Fruit fly (Drosophila melanogaster): Measurements from ENCODE around the gene Cyp4d2.
A peak's percentile ranks its signal among the peaks of the same experiment; 100 is the strongest.

DNA sequence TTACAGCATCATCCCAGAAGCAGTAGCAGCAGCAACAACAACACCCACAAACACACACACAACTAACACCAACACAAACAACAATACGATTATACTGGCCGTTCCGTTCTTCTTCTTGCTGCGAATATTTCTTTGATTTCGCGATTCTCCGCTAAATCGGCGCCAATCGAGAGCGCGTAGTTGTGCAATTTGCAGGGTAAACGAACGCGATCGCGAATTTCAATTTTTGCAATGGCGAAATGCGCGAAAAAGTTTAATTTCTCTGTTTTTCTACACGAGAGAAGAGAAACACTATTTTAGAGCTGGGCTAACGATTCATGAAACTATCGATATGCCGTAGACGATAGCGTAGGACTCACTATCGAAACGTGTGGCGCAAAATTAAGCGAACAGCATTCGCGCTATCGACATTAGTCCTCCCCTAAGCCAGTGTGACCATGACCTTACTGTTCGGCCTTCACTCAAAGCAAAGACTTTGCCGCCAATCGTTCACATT lies 17.1 kb upstream of the Cyp4d2 start, which contains the start of gene wapl:
- no peak for TF ChIP-seq crc (GFP tag; optimal IDR thresholded peaks at IDR 0.05)
- no peak for TF ChIP-seq CG17802 (tag; optimal IDR thresholded peaks at IDR 0.05)
- no peak for TF ChIP-seq klu (GFP tag; IDR thresholded peaks at IDR 0.05)
- TF ChIP-seq NfI (GFP tag; optimal IDR thresholded peaks at IDR 0.05): no peak
- TF ChIP-seq CG2120 (GFP tag; optimal IDR thresholded peaks at IDR 0.05): peak; percentile 58
- TF ChIP-seq Tbp (GFP tag; optimal IDR thresholded peaks at IDR 0.05): no peak
- no peak for TF ChIP-seq tio (GFP tag; optimal IDR thresholded peaks at IDR 0.05)
- peak; percentile 76 for TF ChIP-seq CG4360 (GFP tag; IDR thresholded peaks at IDR 0.05)
- TF ChIP-seq gsb-n (tag; optimal IDR thresholded peaks at IDR 0.05): no peak
- no peak for TF ChIP-seq B-H1 (GFP tag; IDR thresholded peaks at IDR 0.05)
- TF ChIP-seq CG14050 (GFP tag; IDR thresholded peaks at IDR 0.05): no peak

Measured in whole organism, embryonic.